Fruit fly (Drosophila melanogaster): ENCODE measurements around the gene CG31952.

CG31952 gene

dm6 chr2L:3438078-3438477, 21.6 kb downstream of the CG31952 start:
- no peak for TF ChIP-seq EcR (GFP tag; optimal IDR thresholded peaks at IDR 0.05)
- no peak for TF ChIP-seq CG8159 (tag; optimal IDR thresholded peaks at IDR 0.05)
- TF ChIP-seq CG9948 (tag; optimal IDR thresholded peaks at IDR 0.05), result no peak
- no peak for TF ChIP-seq CG34367 (tag; optimal IDR thresholded peaks at IDR 0.05)
- no peak for TF ChIP-seq CG15710 (tag; optimal IDR thresholded peaks at IDR 0.05)
- TF ChIP-seq CG4496 (GFP tag; IDR thresholded peaks at IDR 0.05), result no peak
- no peak for TF ChIP-seq rn (GFP tag; IDR thresholded peaks at IDR 0.05)
- TF ChIP-seq Snoo (tag; optimal IDR thresholded peaks at IDR 0.05), result no peak
- TF ChIP-seq gl (tag; optimal IDR thresholded peaks at IDR 0.05), result no peak
- no peak for TF ChIP-seq Pif1B (GFP tag; optimal IDR thresholded peaks at IDR 0.05)
- TF ChIP-seq CG32121 (GFP tag; IDR thresholded peaks at IDR 0.05), result no peak
- no peak for TF ChIP-seq Pif1A (GFP tag; optimal IDR thresholded peaks at IDR 0.05)
- no peak for TF ChIP-seq CG17806 (tag; optimal IDR thresholded peaks at IDR 0.05)
- no peak for TF ChIP-seq D1 (tag; optimal IDR thresholded peaks at IDR 0.05)

- TF ChIP-seq CG4496 (GFP tag; IDR thresholded peaks at IDR 0.05) (no peak), CG14655 (GFP tag; optimal IDR thresholded peaks at IDR 0.05) (peak; percentile 21), CG8301 (tag; optimal IDR thresholded peaks at IDR 0.05) (no peak), gl (tag; optimal IDR thresholded peaks at IDR 0.05) (no peak)
These were observed 23.0 kb downstream of the CG31952 start for dm6 chr2L:3439502-3439901.

- TF ChIP-seq CG32121 (GFP tag; IDR thresholded peaks at IDR 0.05) (peak; percentile 92), rn (GFP tag; IDR thresholded peaks at IDR 0.05) (peak; percentile 83), CG9948 (tag; optimal IDR thresholded peaks at IDR 0.05) (peak; percentile 52), Pif1A (GFP tag; optimal IDR thresholded peaks at IDR 0.05) (no peak), CG17806 (tag; optimal IDR thresholded peaks at IDR 0.05) (peak; percentile 63), CG4496 (GFP tag; IDR thresholded peaks at IDR 0.05) (peak; percentile 90), CG12605 (GFP tag; IDR thresholded peaks at IDR 0.05) (peak; percentile 82), fd96Ca (GFP tag; IDR thresholded peaks at IDR 0.05) (peak; percentile 93), CG8159 (tag; optimal IDR thresholded peaks at IDR 0.05) (peak; percentile 62), Snoo (tag; optimal IDR thresholded peaks at IDR 0.05) (no peak), CG8301 (tag; optimal IDR thresholded peaks at IDR 0.05) (peak; percentile 76), CG10348 (GFP tag; IDR thresholded peaks at IDR 0.05) (peak; percentile 24; the same call in 1 of the 2 replicates), EcR (GFP tag; optimal IDR thresholded peaks at IDR 0.05) (no peak), D1 (tag; optimal IDR thresholded peaks at IDR 0.05) (no peak), CG14655 (GFP tag; optimal IDR thresholded peaks at IDR 0.05) (peak; percentile 80), CG13204 (GFP tag; optimal IDR thresholded peaks at IDR 0.05) (peak; percentile 25), gl (tag; optimal IDR thresholded peaks at IDR 0.05) (peak; percentile 60), Ets98B (GFP tag; IDR thresholded peaks at IDR 0.05) (peak; percentile 92), Pif1B (GFP tag; optimal IDR thresholded peaks at IDR 0.05) (no peak), CG34367 (tag; optimal IDR thresholded peaks at IDR 0.05) (no peak), CG15710 (tag; optimal IDR thresholded peaks at IDR 0.05) (peak; percentile 60)
These were observed 23.8 kb downstream of the CG31952 start for dm6 chr2L:3440322-3440721.

DNA sequence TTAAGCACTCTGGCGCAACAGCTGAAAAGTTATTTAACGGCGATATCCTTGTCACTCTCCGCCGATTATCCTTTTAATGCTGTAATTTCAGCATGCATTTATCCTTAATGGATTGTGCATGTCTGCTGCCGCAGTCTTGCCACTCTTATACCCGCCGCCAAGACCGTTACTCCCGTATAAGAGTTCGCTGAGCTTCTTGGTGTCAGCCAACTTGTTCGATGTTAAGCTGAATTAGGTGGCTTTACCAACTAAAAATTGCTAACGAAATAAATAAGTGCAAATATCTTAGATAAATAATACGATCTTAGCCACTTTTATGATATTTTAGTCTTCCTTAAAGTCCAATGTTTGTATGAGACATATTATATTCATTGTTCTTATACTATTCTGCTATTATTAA, 24.7 kb downstream of the CG31952 start:
- TF ChIP-seq CG8301 (tag; optimal IDR thresholded peaks at IDR 0.05) (no peak), CG9948 (tag; optimal IDR thresholded peaks at IDR 0.05) (no peak)

- peak; percentile 56 for TF ChIP-seq Ets98B (GFP tag; IDR thresholded peaks at IDR 0.05)
- peak; percentile 21; the same call in 1 of the 2 replicates for TF ChIP-seq CG12605 (GFP tag; IDR thresholded peaks at IDR 0.05)
- peak; percentile 59 for TF ChIP-seq CG8301 (tag; optimal IDR thresholded peaks at IDR 0.05)
- TF ChIP-seq CG14655 (GFP tag; optimal IDR thresholded peaks at IDR 0.05), result peak; percentile 58
- TF ChIP-seq CG17806 (tag; optimal IDR thresholded peaks at IDR 0.05), result peak; percentile 23
- peak; percentile 8 for TF ChIP-seq Pif1A (GFP tag; optimal IDR thresholded peaks at IDR 0.05)
- TF ChIP-seq EcR (GFP tag; optimal IDR thresholded peaks at IDR 0.05), result no peak
- TF ChIP-seq CG15710 (tag; optimal IDR thresholded peaks at IDR 0.05), result no peak
- peak; percentile 8 for TF ChIP-seq CG9948 (tag; optimal IDR thresholded peaks at IDR 0.05)
- TF ChIP-seq CG32121 (GFP tag; IDR thresholded peaks at IDR 0.05), result peak; percentile 63
- no peak for TF ChIP-seq rn (GFP tag; IDR thresholded peaks at IDR 0.05)
- peak; percentile 63; the same call in 2 of the 3 replicates for TF ChIP-seq CG4496 (GFP tag; IDR thresholded peaks at IDR 0.05)
- no peak for TF ChIP-seq Pif1B (GFP tag; optimal IDR thresholded peaks at IDR 0.05)
These were observed 25.2 kb downstream of the CG31952 start for dm6 chr2L:3441673-3442072.

DNA sequence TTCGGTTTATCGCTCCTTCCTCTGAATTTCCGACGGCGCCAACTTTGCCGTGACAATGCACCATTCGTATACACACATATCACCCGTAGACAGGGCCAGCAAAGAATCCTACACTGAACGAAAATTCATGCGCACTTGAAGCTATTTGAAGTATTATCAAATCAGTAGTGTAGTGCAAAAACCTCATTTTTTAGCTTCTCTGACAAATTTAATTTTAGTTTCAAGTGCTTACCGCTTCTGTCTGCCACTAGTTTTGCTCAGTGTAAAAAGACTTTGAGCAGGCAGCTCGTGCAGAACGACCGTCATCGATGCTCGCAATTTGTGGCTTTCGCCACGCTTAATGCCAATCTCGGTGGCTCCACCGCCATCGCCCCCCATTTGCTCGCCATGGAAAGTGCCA, 28.3 kb downstream of the CG31952 start:
- TF ChIP-seq CG13204 (GFP tag; optimal IDR thresholded peaks at IDR 0.05), result no peak
- no peak for TF ChIP-seq CG14655 (GFP tag; optimal IDR thresholded peaks at IDR 0.05)
- peak; percentile 27; the same call in 1 of the 2 replicates for TF ChIP-seq CG10348 (GFP tag; IDR thresholded peaks at IDR 0.05)
- TF ChIP-seq Pif1B (GFP tag; optimal IDR thresholded peaks at IDR 0.05), result no peak
- TF ChIP-seq CG15710 (tag; optimal IDR thresholded peaks at IDR 0.05), result peak; percentile 70
- no peak for TF ChIP-seq Pif1A (GFP tag; optimal IDR thresholded peaks at IDR 0.05)
- no peak for TF ChIP-seq CG8159 (tag; optimal IDR thresholded peaks at IDR 0.05)
- TF ChIP-seq D1 (tag; optimal IDR thresholded peaks at IDR 0.05), result peak; percentile 11
- TF ChIP-seq CG9948 (tag; optimal IDR thresholded peaks at IDR 0.05), result peak; percentile 71
- TF ChIP-seq Ets98B (GFP tag; IDR thresholded peaks at IDR 0.05), result peak; percentile 88
- peak; percentile 43 for TF ChIP-seq Snoo (tag; optimal IDR thresholded peaks at IDR 0.05)
- peak; percentile 45 for TF ChIP-seq gl (tag; optimal IDR thresholded peaks at IDR 0.05)
- TF ChIP-seq CG34367 (tag; optimal IDR thresholded peaks at IDR 0.05), result peak; percentile 69
- TF ChIP-seq rn (GFP tag; IDR thresholded peaks at IDR 0.05), result peak; percentile 73
- peak; percentile 79 for TF ChIP-seq CG32121 (GFP tag; IDR thresholded peaks at IDR 0.05)
- TF ChIP-seq fd96Ca (GFP tag; IDR thresholded peaks at IDR 0.05), result peak; percentile 89
- peak; percentile 73 for TF ChIP-seq CG17806 (tag; optimal IDR thresholded peaks at IDR 0.05)
- peak; percentile 88 for TF ChIP-seq CG4496 (GFP tag; IDR thresholded peaks at IDR 0.05)
- no peak for TF ChIP-seq EcR (GFP tag; optimal IDR thresholded peaks at IDR 0.05)
- TF ChIP-seq CG12605 (GFP tag; IDR thresholded peaks at IDR 0.05), result peak; percentile 80
- TF ChIP-seq CG8301 (tag; optimal IDR thresholded peaks at IDR 0.05), result peak; percentile 84
